Worm (Caenorhabditis elegans): ENCODE measurements around the gene nhr-219.

The nhr-219 gene

DNA sequence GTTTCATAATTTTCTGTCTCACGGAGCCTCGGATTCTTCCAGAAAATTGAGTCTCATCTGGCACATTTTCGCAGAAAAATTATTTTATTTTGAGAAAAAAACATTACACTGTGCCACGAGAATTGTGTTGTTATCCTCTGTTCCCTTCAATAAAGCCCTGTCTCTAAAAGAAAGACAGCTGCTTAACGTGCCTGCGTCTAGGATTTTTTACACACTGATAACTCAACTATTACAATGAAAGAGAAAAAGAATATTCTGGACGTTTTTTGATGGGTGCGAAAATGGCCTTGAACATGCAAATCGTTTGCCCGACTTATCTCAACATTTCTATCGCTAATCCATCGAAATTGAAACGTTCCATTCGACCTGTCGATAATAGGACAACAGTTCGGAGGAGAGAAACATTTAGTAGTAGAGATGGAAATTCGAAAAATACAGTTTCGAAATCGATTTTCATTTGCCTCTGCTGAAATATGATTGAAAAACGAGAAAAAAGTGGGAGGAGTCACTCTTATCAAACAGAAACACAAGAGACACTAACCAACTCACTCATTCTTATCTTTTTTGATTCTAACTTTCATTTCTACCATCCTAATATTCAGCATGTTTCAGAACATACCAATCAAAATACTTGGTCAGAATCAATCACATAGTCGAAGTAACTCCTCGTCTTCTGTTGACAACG lies 29.1 kb downstream of the nhr-219 start (continued):
- TF ChIP-seq F49E8.2 (tag; optimal IDR thresholded peaks at IDR 0.05; ENCODE audit: borderline replicate concordance): no peak

ce11 chrV:8936184-8936589 lies 29.8 kb downstream of the nhr-219 start, which contains the start of gene unc-23:
TSS of gene unc-23 (plus strand) at chrV:8936359.
- peak; percentile 48 for TF ChIP-seq ztf-7 (tag; optimal IDR thresholded peaks at IDR 0.05)
- 0 out of 2 replicates have a peak, but pooled peaks have one; percentile 37 for TF ChIP-seq mxl-2 (GFP tag; conservative IDR thresholded peaks at IDR 0.05)
- TF ChIP-seq hif-1 (tag; optimal IDR thresholded peaks at IDR 0.05): peak in 1 of 2 experiments; percentile 64
- TF ChIP-seq nhr-6 (tag; optimal IDR thresholded peaks at IDR 0.05): peak; percentile 4
- TF ChIP-seq lin-13 (GFP tag; optimal IDR thresholded peaks at IDR 0.05): no peak
- peak; percentile 76 for TF ChIP-seq spr-1 (tag; optimal IDR thresholded peaks at IDR 0.05)
- no peak for TF ChIP-seq ceh-82 (tag; optimal IDR thresholded peaks at IDR 0.05)
- TF ChIP-seq hmg-1.1 (GFP tag; IDR thresholded peaks at IDR 0.05): peak; percentile 74
- no peak for TF ChIP-seq F10B5.3 (tag; optimal IDR thresholded peaks at IDR 0.05)
- peak; percentile 77; the same call in 1 of the 2 replicates for TF ChIP-seq set-16 (GFP tag; IDR thresholded peaks at IDR 0.05)
- peak; percentile 76 for TF ChIP-seq spr-3 (GFP tag; optimal IDR thresholded peaks at IDR 0.05)
- TF ChIP-seq hlh-11 (tag; optimal IDR thresholded peaks at IDR 0.05): peak; percentile 97
- TF ChIP-seq mep-1 (tag; optimal IDR thresholded peaks at IDR 0.05): peak; percentile 84
- no peak for TF ChIP-seq fos-1 (tag; optimal IDR thresholded peaks at IDR 0.05)
- TF ChIP-seq dmd-9 (GFP tag; IDR thresholded peaks at IDR 0.05): 0 out of 2 replicates have a peak, but pooled peaks have one; percentile 15
- 0 out of 2 replicates have a peak, but pooled peaks have one; percentile 37 for TF ChIP-seq Y48G9A.11 (GFP tag; IDR thresholded peaks at IDR 0.05)
- TF ChIP-seq unc-130 (GFP tag; optimal IDR thresholded peaks at IDR 0.05): no peak
- TF ChIP-seq nhr-77 (tag; optimal IDR thresholded peaks at IDR 0.05): peak; percentile 73
- TF ChIP-seq lin-39 (tag; optimal IDR thresholded peaks at IDR 0.05): no peak
- peak; percentile 69; the same call in 1 of the 2 replicates for TF ChIP-seq lin-29 (GFP tag; IDR thresholded peaks at IDR 0.05)
- peak; percentile 77; the same call in 1 of the 2 replicates for TF ChIP-seq nhr-42 (GFP tag; IDR thresholded peaks at IDR 0.05)
- peak; percentile 90 for TF ChIP-seq php-3 (GFP tag; IDR thresholded peaks at IDR 0.05)
- TF ChIP-seq dpl-1 (GFP tag; optimal IDR thresholded peaks at IDR 0.05): peak; percentile 49
- peak; percentile 88 for TF ChIP-seq nhr-11 (tag; optimal IDR thresholded peaks at IDR 0.05)
- no peak for TF ChIP-seq F26F4.8 (GFP tag; conservative IDR thresholded peaks at IDR 0.05)
- TF ChIP-seq zip-11 (GFP tag; IDR thresholded peaks at IDR 0.05): no peak
- peak; percentile 54 for TF ChIP-seq mxl-3 (GFP tag; optimal IDR thresholded peaks at IDR 0.05)
- TF ChIP-seq T26A8.4 (GFP tag; IDR thresholded peaks at IDR 0.05): peak; percentile 70
- no peak for TF ChIP-seq lin-15B (tag; optimal IDR thresholded peaks at IDR 0.05)
- TF ChIP-seq dve-1 (tag; optimal IDR thresholded peaks at IDR 0.05; ENCODE audit: insufficient read depth): peak; percentile 93
- TF ChIP-seq nhr-237 (tag; optimal IDR thresholded peaks at IDR 0.05): no peak
- peak; percentile 88 for TF ChIP-seq nhr-25 (tag; optimal IDR thresholded peaks at IDR 0.05; ENCODE audit: borderline replicate concordance, insufficient read depth)
- no peak for TF ChIP-seq D1046.2 (GFP tag; IDR thresholded peaks at IDR 0.05)
- peak; percentile 38; the same call in 1 of the 2 replicates for TF ChIP-seq lim-7 (GFP tag; IDR thresholded peaks at IDR 0.05)
- TF ChIP-seq T20F7.1 (GFP tag; optimal IDR thresholded peaks at IDR 0.05): peak; percentile 45
- TF ChIP-seq daf-16 (GFP tag; optimal IDR thresholded peaks at IDR 0.05): peak; percentile 77 to 96
- TF ChIP-seq daf-16 (tag; optimal IDR thresholded peaks at IDR 0.05): peak; percentile 78
- 0 out of 4 replicates have a peak, but pooled peaks of 1 of the 2 experiments have one; percentile 65 for TF ChIP-seq madf-5 (GFP tag; IDR thresholded peaks at IDR 0.05)
- TF ChIP-seq gei-8 (GFP tag; optimal IDR thresholded peaks at IDR 0.05): peak; percentile 50
- TF ChIP-seq aha-1 (tag): peak; percentile 86
- TF ChIP-seq egl-27 (tag; optimal IDR thresholded peaks at IDR 0.05): no peak
- peak; percentile 36 for TF ChIP-seq zip-2 (tag; optimal IDR thresholded peaks at IDR 0.05)
- TF ChIP-seq ctbp-1 (GFP tag; IDR thresholded peaks at IDR 0.05): peak; percentile 69
- TF ChIP-seq lin-38 (GFP tag; IDR thresholded peaks at IDR 0.05): peak; percentile 54
- TF ChIP-seq nhr-10 (tag; optimal IDR thresholded peaks at IDR 0.05): peak; percentile 77
- no peak for TF ChIP-seq lir-3 (tag; optimal IDR thresholded peaks at IDR 0.05)
- TF ChIP-seq ceh-20 (GFP tag; IDR thresholded peaks at IDR 0.05): peak; percentile 76; the same call in 1 of the 2 replicates
